Worm (Caenorhabditis elegans): ENCODE results near the gene F09B9.4.

- TF ChIP-seq peb-1 (tag; optimal IDR thresholded peaks at IDR 0.05), result no peak
- no peak for TF ChIP-seq zag-1 (tag; optimal IDR thresholded peaks at IDR 0.05)
- no peak for TF ChIP-seq unc-39 (tag; optimal IDR thresholded peaks at IDR 0.05)
- TF ChIP-seq lin-39 (tag; optimal IDR thresholded peaks at IDR 0.05), result no peak
These were observed 11.7 kb downstream of the F09B9.4 start, which contains the start of gene C07A4.2 for ce11 chrX:10172004-10172584.

All from whole organism, L2 larva.